Worm (Caenorhabditis elegans): ENCODE results near the gene srsx-32.
A peak's percentile ranks its signal among the peaks of the same experiment; 100 is the strongest.

The srsx-32 gene

DNA sequence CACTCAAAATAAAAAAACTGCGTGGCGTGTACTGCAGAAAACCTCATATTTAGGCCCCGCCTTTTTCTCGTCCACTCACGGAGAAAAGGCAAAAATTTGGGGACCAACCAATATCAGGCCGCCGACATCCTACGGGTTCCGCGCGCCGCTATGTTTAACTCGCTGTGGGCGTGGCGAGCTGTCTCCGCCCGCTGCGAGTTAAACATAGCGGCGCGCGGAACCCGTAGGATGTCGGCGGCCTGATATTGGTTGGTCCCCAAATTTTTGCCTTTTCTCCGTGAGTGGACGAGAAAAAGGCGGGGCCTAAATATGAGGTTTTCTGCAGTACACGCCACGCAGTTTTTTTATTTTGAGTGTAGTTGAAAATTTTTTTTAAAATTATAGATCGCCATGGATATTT lies 45.6 kb downstream of the srsx-32 start, which contains the start of gene tmem-258:
tmem-258 (plus strand) TSS at position 385 of the 400 bp plus-strand sequence.
- TF ChIP-seq ekl-4 (GFP tag; IDR thresholded peaks at IDR 0.05) (peak; percentile 5; the same call in 1 of the 2 replicates), madf-6 (GFP tag; IDR thresholded peaks at IDR 0.05) (peak; percentile 36), hmg-1.2 (GFP tag; IDR thresholded peaks at IDR 0.05) (peak; percentile 43), snpc-1.1 (tag; optimal IDR thresholded peaks at IDR 0.05; ENCODE audit: insufficient read depth) (peak; percentile 88), snpc-3.4 (tag; optimal IDR thresholded peaks at IDR 0.05) (peak; percentile 43), snpc-4 (GFP tag; optimal IDR thresholded peaks at IDR 0.05) (peak; percentile 82), snpc-4 (tag; optimal IDR thresholded peaks at IDR 0.05) (peak in 3 of 4 experiments; percentile 88 to 95 (median 94))

- no peak for TF ChIP-seq zfh-2 (GFP tag; conservative IDR thresholded peaks at IDR 0.05)
- no peak for TF ChIP-seq attf-6 (GFP tag; IDR thresholded peaks at IDR 0.05)
- no peak for TF ChIP-seq dox-1 (GFP tag; IDR thresholded peaks at IDR 0.05)
- TF ChIP-seq F23B12.7 (tag; optimal IDR thresholded peaks at IDR 0.05; ENCODE audit: insufficient read depth) = no peak
- TF ChIP-seq lin-35 (GFP tag; optimal IDR thresholded peaks at IDR 0.05) = no peak
- TF ChIP-seq hmg-1.2 (GFP tag; IDR thresholded peaks at IDR 0.05) = no peak
- no peak for TF ChIP-seq nhr-80 (tag; optimal IDR thresholded peaks at IDR 0.05)
Observed at ce11 chrV:7065226-7065625, 48.1 kb downstream of the srsx-32 start, which contains the start of gene Y57E12AR.1. Gene Y57E12AR.1 (minus strand): TSS chrV:7065326.
